Fruit fly (Drosophila melanogaster) whole organism, embryonic: ENCODE data around the gene CG15803.

Experiments used
- Ada2b ChIP-seq: fragments of 200-800 bp; sonication (Bioruptor generic); IDR thresholded peaks from 2 replicates; pipeline ENCODE4 v1.3.6; 2022; ENCODE audit warnings: missing biosample characterization, missing genetic modification characterization
- Atf6 ChIP-seq: fragments of 200-800 bp; sonication (Bioruptor generic); IDR thresholded peaks from 2 replicates; pipeline ENCODE4 v1.3.6; 2022; ENCODE audit warnings: missing biosample characterization, missing genetic modification characterization
- CG10274 ChIP-seq: fragments of 200-800 bp; sonication (Bioruptor generic); optimal IDR thresholded peaks from 3 replicates; lab custom pipeline; 2017; ENCODE audit warnings: missing biosample characterization, mild to moderate bottlenecking, missing genetic modification characterization
- CG11504 ChIP-seq: fragments of 200-800 bp; sonication (Bioruptor generic); optimal IDR thresholded peaks from 3 replicates; lab custom pipeline; 2019; ENCODE audit warnings: missing biosample characterization, mild to moderate bottlenecking, missing genetic modification characterization, moderate library complexity
- CG11696 ChIP-seq: fragments of 200-800 bp; sonication (Bioruptor generic); IDR thresholded peaks from 2 replicates; pipeline ENCODE4 v1.3.6; 2022; ENCODE audit warnings: missing biosample characterization, missing genetic modification characterization
- CG12942 ChIP-seq: fragments of 200-800 bp; sonication (Bioruptor generic); optimal IDR thresholded peaks from 3 replicates; lab custom pipeline; 2016; ENCODE audit warnings: missing biosample characterization, missing genetic modification characterization
- CG13775 ChIP-seq: fragments of 200-800 bp; sonication (Bioruptor generic); optimal IDR thresholded peaks from 3 replicates; lab custom pipeline; 2017; ENCODE audit warnings: missing biosample characterization, mild to moderate bottlenecking, missing genetic modification characterization
- CG14441 ChIP-seq: fragments of 200-800 bp; sonication (Bioruptor generic); IDR thresholded peaks from 2 replicates; pipeline ENCODE4 v1.3.6; 2022; ENCODE audit warnings: missing biosample characterization, missing genetic modification characterization
- CG1647 ChIP-seq: fragments of 200-800 bp; sonication (Bioruptor generic); optimal IDR thresholded peaks from 3 replicates; lab custom pipeline; 2016; ENCODE audit warnings: missing biosample characterization, missing genetic modification characterization
- CG17328 ChIP-seq: fragments of 200-800 bp; sonication (Bioruptor generic); IDR thresholded peaks from 2 replicates; pipeline ENCODE4 v1.3.6; 2022; ENCODE audit warnings: missing biosample characterization, missing genetic modification characterization
- CG17829 ChIP-seq: fragments of 200-800 bp; optimal IDR thresholded peaks from 2 replicates; lab custom pipeline; 2019; ENCODE audit warnings: missing biosample characterization, mild to moderate bottlenecking, missing genetic modification characterization, moderate library complexity
- CG18011 ChIP-seq: fragments of 200-800 bp; sonication (Bioruptor generic); optimal IDR thresholded peaks from 2 replicates; lab custom pipeline; 2017; ENCODE audit warnings: missing biosample characterization, missing genetic modification characterization, mild to moderate bottlenecking, moderate library complexity, missing genotype
- CG2120 ChIP-seq: fragments of 200-800 bp; sonication (Bioruptor generic); optimal IDR thresholded peaks from 3 replicates; lab custom pipeline; 2016; ENCODE audit warnings: missing biosample characterization, missing genetic modification characterization
- CG3281 ChIP-seq: fragments of 200-800 bp; sonication (Bioruptor generic); optimal IDR thresholded peaks from 3 replicates; lab custom pipeline; 2017; ENCODE audit warnings: missing biosample characterization, mild to moderate bottlenecking, missing genetic modification characterization
- CG3407 ChIP-seq: fragments of 200-800 bp; sonication (Bioruptor generic); optimal IDR thresholded peaks from 2 replicates; lab custom pipeline; 2018; ENCODE audit warnings: missing biosample characterization, mild to moderate bottlenecking, missing genetic modification characterization
- CG4617 ChIP-seq: fragments of 200-800 bp; sonication (Bioruptor generic); optimal IDR thresholded peaks from 3 replicates; lab custom pipeline; 2016; ENCODE audit warnings: missing biosample characterization, missing genetic modification characterization, borderline replicate concordance
- CG5245 ChIP-seq: fragments of 200-800 bp; sonication (Bioruptor generic); optimal IDR thresholded peaks from 3 replicates; lab custom pipeline; 2016; ENCODE audit warnings: missing biosample characterization, missing genetic modification characterization
- CG7786 ChIP-seq: fragments of 200-800 bp; sonication (Bioruptor generic); optimal IDR thresholded peaks from 2 replicates; lab custom pipeline; 2016; ENCODE audit warnings: missing biosample characterization, missing genetic modification characterization
- CG7839 ChIP-seq: fragments of 200-800 bp; sonication (Bioruptor generic); optimal IDR thresholded peaks from 3 replicates; lab custom pipeline; 2018; ENCODE audit warnings: missing biosample characterization, mild to moderate bottlenecking, missing genetic modification characterization, moderate library complexity
- CG9215 ChIP-seq: fragments of 200-800 bp; sonication (Bioruptor generic); IDR thresholded peaks from 2 replicates; pipeline ENCODE4 v1.3.6; 2022; ENCODE audit warnings: missing biosample characterization, missing genetic modification characterization
- CG9817 ChIP-seq: fragments of 200-800 bp; sonication (Bioruptor generic); optimal IDR thresholded peaks from 2 replicates; lab custom pipeline; 2018; ENCODE audit warnings: missing biosample characterization, mild to moderate bottlenecking, missing genetic modification characterization, moderate library complexity
- CG9932 ChIP-seq: fragments of 200-800 bp; sonication (Bioruptor generic); IDR thresholded peaks from 2 replicates; pipeline ENCODE4 v1.3.6; 2022; ENCODE audit warnings: missing biosample characterization, missing genetic modification characterization
- Camta ChIP-seq: fragments of 200-800 bp; sonication (Bioruptor generic); optimal IDR thresholded peaks from 2 replicates; lab custom pipeline; 2016; ENCODE audit warnings: missing biosample characterization, missing genetic modification characterization
- Chrac-16 ChIP-seq: fragments of 200-800 bp; sonication (Bioruptor generic); optimal IDR thresholded peaks from 3 replicates; lab custom pipeline; 2016; ENCODE audit warnings: missing biosample characterization, missing genetic modification characterization
- H15 ChIP-seq: fragments of 200-800 bp; sonication (Bioruptor generic); IDR thresholded peaks from 3 replicates; pipeline ENCODE4 v1.3.6; 2022; ENCODE audit warnings: missing biosample characterization, missing genetic modification characterization
- HLH4C ChIP-seq: fragments of 200-800 bp; sonication (Bioruptor generic); IDR thresholded peaks from 3 replicates; pipeline ENCODE4 v1.3.6; 2022; ENCODE audit warnings: missing biosample characterization, missing genetic modification characterization; ENCODE audit not compliant: partially characterized antibody
- Hand ChIP-seq: fragments of 200-800 bp; sonication (Bioruptor generic); optimal IDR thresholded peaks from 2 replicates; lab custom pipeline; 2017; ENCODE audit warnings: mild to moderate bottlenecking, missing biosample characterization, missing genetic modification reagents, missing genetic modification characterization
- HmgZ ChIP-seq: fragments of 200-800 bp; sonication (Bioruptor generic); optimal IDR thresholded peaks from 2 replicates; lab custom pipeline; 2018; ENCODE audit warnings: missing biosample characterization, mild to moderate bottlenecking, missing genetic modification characterization
- MTF-1 ChIP-seq: fragments of 200-800 bp; sonication (Bioruptor generic); optimal IDR thresholded peaks from 2 replicates; lab custom pipeline; 2018; ENCODE audit warnings: missing biosample characterization, mild to moderate bottlenecking, missing genetic modification characterization, borderline replicate concordance
- Max ChIP-seq: fragments of 200-800 bp; sonication (Bioruptor generic); optimal IDR thresholded peaks from 2 replicates; lab custom pipeline; 2016; ENCODE audit warnings: missing biosample characterization, mild to moderate bottlenecking, missing genetic modification characterization
- NFAT ChIP-seq: fragments of 200-800 bp; sonication (Bioruptor generic); IDR thresholded peaks from 2 replicates; pipeline ENCODE4 v1.3.6; 2022; ENCODE audit warnings: missing biosample characterization, missing genetic modification characterization
- Oli ChIP-seq: fragments of 200-800 bp; sonication (Bioruptor generic); optimal IDR thresholded peaks from 2 replicates; lab custom pipeline; 2018; ENCODE audit warnings: missing biosample characterization, mild to moderate bottlenecking, missing genetic modification characterization, moderate library complexity
- Opbp ChIP-seq: fragments of 200-800 bp; sonication (Bioruptor generic); IDR thresholded peaks from 3 replicates; pipeline ENCODE4 v1.3.6; 2022; ENCODE audit warnings: missing biosample characterization, missing genetic modification characterization; ENCODE audit not compliant: partially characterized antibody
- Ptx1 ChIP-seq: fragments of 200-800 bp; sonication (Bioruptor generic); IDR thresholded peaks from 2 replicates; pipeline ENCODE4 v1.3.6; 2022; ENCODE audit warnings: missing biosample characterization, missing genetic modification characterization
- Ssrp ChIP-seq: fragments of 200-800 bp; sonication (Bioruptor generic); optimal IDR thresholded peaks from 2 replicates; lab custom pipeline; 2018; ENCODE audit warnings: missing biosample characterization, mild to moderate bottlenecking, missing genetic modification characterization, moderate library complexity
- TFAM ChIP-seq: fragments of 200-800 bp; sonication (Bioruptor generic); optimal IDR thresholded peaks from 2 replicates; lab custom pipeline; 2017; ENCODE audit warnings: missing biosample characterization, missing genetic modification characterization, inconsistent platforms
- ara ChIP-seq: fragments of 200-800 bp; sonication (Bioruptor generic); IDR thresholded peaks from 2 replicates; pipeline ENCODE4 v1.3.6; 2022; ENCODE audit warnings: missing biosample characterization, missing genetic modification characterization
- cato ChIP-seq: fragments of 200-800 bp; sonication (Bioruptor generic); optimal IDR thresholded peaks from 2 replicates; lab custom pipeline; 2016; ENCODE audit warnings: missing biosample characterization, missing genetic modification characterization, borderline replicate concordance
- crc ChIP-seq: fragments of 200-800 bp; sonication (Bioruptor generic); optimal IDR thresholded peaks from 2 replicates; lab custom pipeline; 2016; ENCODE audit warnings: missing biosample characterization, missing genetic modification characterization
- ems ChIP-seq: fragments of 200-800 bp; sonication (Bioruptor generic); optimal IDR thresholded peaks from 3 replicates; lab custom pipeline; 2016; ENCODE audit warnings: missing biosample characterization, missing genetic modification characterization
- en ChIP-seq: fragments of 200-800 bp; sonication (Bioruptor generic); optimal IDR thresholded peaks from 2 replicates; lab custom pipeline; 2016; ENCODE audit warnings: missing biosample characterization, missing genetic modification characterization
- gfzf ChIP-seq: fragments of 200-800 bp; sonication (Bioruptor generic); optimal IDR thresholded peaks from 2 replicates; lab custom pipeline; 2016; ENCODE audit warnings: missing biosample characterization, mild to moderate bottlenecking, missing genetic modification characterization, moderate library complexity
- ind ChIP-seq: fragments of 200-800 bp; sonication (Bioruptor generic); optimal IDR thresholded peaks from 3 replicates; lab custom pipeline; 2016; ENCODE audit warnings: missing biosample characterization, missing genetic modification characterization
- lilli ChIP-seq: fragments of 200-800 bp; sonication (Bioruptor generic); optimal IDR thresholded peaks from 3 replicates; lab custom pipeline; 2016; ENCODE audit warnings: missing biosample characterization, missing genetic modification characterization
- lola ChIP-seq, 3 experiments: fragments of >200 bp in 2 of 3; fragments of 200-800 bp in 1 of 3; sonication (Bioruptor generic) in 1 of 3; optimal IDR thresholded peaks; 2 replicates each; lab custom pipeline; 2017 to 2019; ENCODE audit warnings: missing biosample characterization in 3 of 3, missing genetic modification characterization in 3 of 3, mild to moderate bottlenecking in 1 of 3, moderate library complexity in 1 of 3
- org-1 ChIP-seq: fragments of 200-800 bp; sonication (Bioruptor generic); optimal IDR thresholded peaks from 2 replicates; lab custom pipeline; 2017; ENCODE audit warnings: missing biosample characterization, missing genetic modification characterization
- slbo ChIP-seq: fragments of 200-800 bp; sonication (Bioruptor generic); IDR thresholded peaks from 2 replicates; pipeline ENCODE4 v1.3.6; 2022; ENCODE audit warnings: missing biosample characterization, missing genetic modification characterization
- sqz ChIP-seq: fragments of 200-800 bp; sonication (Bioruptor generic); optimal IDR thresholded peaks from 3 replicates; lab custom pipeline; 2018; ENCODE audit warnings: missing biosample characterization, mild to moderate bottlenecking, missing genetic modification characterization
- sr ChIP-seq: fragments of 200-800 bp; sonication (Bioruptor generic); IDR thresholded peaks from 3 replicates; pipeline ENCODE4 v1.3.6; 2022; ENCODE audit warnings: missing biosample characterization, missing genetic modification characterization
- sug ChIP-seq: fragments of 200-800 bp; optimal IDR thresholded peaks from 2 replicates; lab custom pipeline; 2019; ENCODE audit warnings: missing biosample characterization, mild to moderate bottlenecking, missing genetic modification characterization, moderate library complexity
- zfh1 ChIP-seq: fragments of 200-800 bp; sonication (Bioruptor generic); IDR thresholded peaks from 3 replicates; pipeline ENCODE4 v1.3.6; 2022; ENCODE audit warnings: missing biosample characterization, missing genetic modification characterization

The CG15803 gene

DNA sequence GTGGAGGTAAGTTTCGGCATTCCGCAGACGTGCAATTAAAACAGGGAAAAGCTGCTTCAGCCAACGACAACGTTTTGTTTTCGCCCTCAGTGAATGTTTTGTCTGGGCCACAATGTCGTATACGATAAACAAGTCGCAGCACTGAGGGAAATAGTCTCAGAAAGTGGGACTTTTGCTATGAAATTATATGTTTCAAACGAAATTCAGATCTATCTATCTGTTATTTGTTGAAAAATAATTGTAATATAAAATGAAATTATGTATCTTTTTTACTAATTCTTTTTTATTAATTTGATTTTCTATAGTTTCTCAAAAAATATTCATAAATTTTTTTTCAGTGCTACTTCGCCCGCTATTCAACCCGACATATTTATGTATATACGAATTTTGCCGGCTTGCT lies 32.9 kb upstream of the CG15803 start (continued):
- 0 out of 3 replicates have a peak, but pooled peaks have one; percentile 37 for TF ChIP-seq H15 (GFP tag; lab: Robert Waterston, UW)
- TF ChIP-seq CG18011: peak; percentile 7
- TF ChIP-seq sqz (GFP tag; lab: Kevin White, UChicago): no peak
- peak; percentile 39 for TF ChIP-seq CG9817 (tag; lab: Kevin White, UChicago)
- peak; percentile 7 for TF ChIP-seq CG3281 (GFP tag; lab: Kevin White, UChicago)
- TF ChIP-seq CG4617 (GFP tag; lab: Kevin White, UChicago): no peak
- peak; percentile 71 for TF ChIP-seq CG7839 (tag; lab: Kevin White, UChicago)
- TF ChIP-seq CG3407 (GFP tag; lab: Kevin White, UChicago): peak; percentile 9
- TF ChIP-seq lilli (GFP tag; lab: Kevin White, UChicago): peak; percentile 49
- TF ChIP-seq lola (GFP tag; optimal IDR thresholded peaks at IDR 0.05; lab: Kevin White, UChicago): peak in 1 of 3 experiments; percentile 39
- TF ChIP-seq CG9215 (GFP tag; lab: Robert Waterston, UW): peak; percentile 45
- TF ChIP-seq Hand (GFP tag; lab: Kevin White, UChicago): no peak
- TF ChIP-seq cato (GFP tag; lab: Kevin White, UChicago): no peak
- peak; percentile 48 for TF ChIP-seq CG2120
- peak; percentile 62; the same call in 1 of the 2 replicates for TF ChIP-seq Atf6 (GFP tag; lab: Robert Waterston, UW)
- peak; percentile 34 for TF ChIP-seq CG11504
- peak; percentile 50 for TF ChIP-seq Oli (tag; lab: Kevin White, UChicago)
- TF ChIP-seq Opbp: no peak
- TF ChIP-seq CG11696 (GFP tag; lab: Robert Waterston, UW): no peak
- TF ChIP-seq CG7786 (GFP tag; lab: Kevin White, UChicago): no peak
- TF ChIP-seq Chrac-16 (GFP tag; lab: Kevin White, UChicago): peak; percentile 51
- TF ChIP-seq ara (GFP tag; lab: Robert Waterston, UW): peak; percentile 14; the same call in 1 of the 2 replicates
- TF ChIP-seq CG1647 (GFP tag; lab: Kevin White, UChicago): no peak
- TF ChIP-seq en: no peak
- TF ChIP-seq org-1 (GFP tag; lab: Kevin White, UChicago): peak; percentile 27
- TF ChIP-seq crc (GFP tag; lab: Kevin White, UChicago): no peak
- no peak for TF ChIP-seq gfzf (GFP tag; lab: Kevin White, UChicago)
- TF ChIP-seq ind (GFP tag; lab: Kevin White, UChicago): peak; percentile 39
- TF ChIP-seq Ada2b (GFP tag; lab: Robert Waterston, UW): no peak
- peak; percentile 7 for TF ChIP-seq CG17829 (tag; lab: Kevin White, UChicago)
- TF ChIP-seq HLH4C (GFP tag; lab: Robert Waterston, UW): no peak
- TF ChIP-seq sug (tag; lab: Kevin White, UChicago): peak; percentile 32
- TF ChIP-seq Camta (GFP tag; lab: Kevin White, UChicago): no peak
- TF ChIP-seq Max (GFP tag; lab: Kevin White, UChicago): no peak
- TF ChIP-seq CG10274 (GFP tag; lab: Kevin White, UChicago): no peak
- TF ChIP-seq Ptx1 (GFP tag; lab: Robert Waterston, UW): peak; percentile 59
- peak; percentile 31 for TF ChIP-seq HmgZ (tag; lab: Kevin White, UChicago)
- TF ChIP-seq NFAT (GFP tag; lab: Robert Waterston, UW): peak; percentile 43; the same call in 1 of the 2 replicates
- peak; percentile 56 for TF ChIP-seq Ssrp (tag; lab: Kevin White, UChicago)
- no peak for TF ChIP-seq sr (GFP tag; lab: Robert Waterston, UW)
- peak; percentile 24; the same call in 1 of the 2 replicates for TF ChIP-seq CG14441 (GFP tag; lab: Robert Waterston, UW)
- no peak for TF ChIP-seq ems
- TF ChIP-seq CG17328 (GFP tag; lab: Robert Waterston, UW): peak; percentile 31; the same call in 1 of the 2 replicates
- TF ChIP-seq CG9932 (GFP tag; lab: Robert Waterston, UW): peak; percentile 73
- TF ChIP-seq zfh1 (GFP tag; lab: Robert Waterston, UW): no peak; the same call in 2 of the 3 replicates
- no peak for TF ChIP-seq CG5245 (GFP tag; lab: Kevin White, UChicago)
- peak; percentile 28 for TF ChIP-seq CG12942 (GFP tag; lab: Kevin White, UChicago)
- TF ChIP-seq slbo: peak; percentile 76
- peak; percentile 59 for TF ChIP-seq CG13775 (GFP tag; lab: Kevin White, UChicago)
- TF ChIP-seq TFAM (GFP tag; lab: Kevin White, UChicago): no peak
- TF ChIP-seq MTF-1 (GFP tag; lab: Kevin White, UChicago): no peak
